Worm (Caenorhabditis elegans) whole organism, L4/young adult: ENCODE results near the gene T25B2.1.

Experiments used
- W03F9.2 ChIP-seq: fragments of 150-350 bp; optimal IDR thresholded peaks from 2 replicates; lab custom pipeline; 2014; ENCODE audit warnings: missing biosample characterization, missing genetic modification characterization
- dao-5 ChIP-seq: sonication (generic microtip); optimal IDR thresholded peaks from 2 replicates; lab custom pipeline; 2016; ENCODE audit warnings: missing genotype, missing genetic modification characterization, moderate library complexity, missing compliant biosample characterization
- him-1 ChIP-seq: sonication (generic microtip); optimal IDR thresholded peaks from 2 replicates; lab custom pipeline; 2016; ENCODE audit warnings: missing genotype, missing genetic modification reagents, missing genetic modification characterization, missing compliant biosample characterization

DNA sequence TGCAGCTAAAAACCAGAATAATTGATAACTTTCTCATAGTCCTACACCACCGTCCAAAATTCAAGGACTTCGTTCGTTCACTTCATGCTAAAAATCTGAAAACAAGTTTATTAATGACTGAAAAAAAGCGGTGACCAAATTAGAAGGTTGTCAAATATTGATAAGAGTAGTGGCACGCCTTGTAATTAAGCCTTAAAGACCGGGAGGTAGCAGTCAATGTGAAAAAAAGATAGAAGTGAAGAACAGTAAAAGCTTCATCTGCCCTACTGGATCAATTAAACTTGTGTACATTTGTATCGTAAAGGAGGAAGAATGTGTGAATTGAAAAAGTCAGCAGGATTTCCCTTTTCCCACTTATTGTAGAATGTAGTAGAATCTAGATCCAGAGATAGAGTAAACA is 23.3 kb upstream of the T25B2.1 start, which contains the start of gene tag-275:
- TF ChIP-seq W03F9.2 (tag; lab: Kevin White, UChicago), result no peak
- TF ChIP-seq him-1 (tag; lab: Kevin White, UChicago), result no peak
- TF ChIP-seq dao-5 (tag; lab: Kevin White, UChicago), result no peak
